Worm (Caenorhabditis elegans) whole organism, L3 larva: Measurements from ENCODE around the gene Y55F3C.9.

Experiments
- R02D3.7 ChIP-seq: fragments of 150-350 bp; optimal IDR thresholded peaks from 2 replicates; lab custom pipeline; 2014; ENCODE audit warnings: missing biosample characterization, missing genetic modification characterization
- ZK546.5 ChIP-seq: sonication (generic microtip); optimal IDR thresholded peaks from 2 replicates; lab custom pipeline; 2017; ENCODE audit warnings: missing biosample characterization, missing genetic modification characterization
- aly-2 ChIP-seq: fragments of 150-350 bp; optimal IDR thresholded peaks from 2 replicates; lab custom pipeline; 2014; ENCODE audit warnings: missing biosample characterization, missing genetic modification characterization
- ama-1 ChIP-seq: fragments of 150-350 bp; optimal IDR thresholded peaks from 2 replicates; lab custom pipeline; 2018
- ceh-16 ChIP-seq: sonication (generic microtip); optimal IDR thresholded peaks from 2 replicates; lab custom pipeline; 2017; ENCODE audit warnings: missing biosample characterization, missing genetic modification characterization
- ceh-82 ChIP-seq: fragments of 150-350 bp; optimal IDR thresholded peaks from 2 replicates; lab custom pipeline; 2014; ENCODE audit warnings: missing biosample characterization, missing genetic modification characterization
- ceh-9 ChIP-seq: sonication (generic microtip); optimal IDR thresholded peaks from 2 replicates; lab custom pipeline; 2018; ENCODE audit warnings: missing biosample characterization, missing genetic modification characterization
- daf-12 ChIP-seq: fragments of 150-350 bp; optimal IDR thresholded peaks from 2 replicates; lab custom pipeline; 2014; ENCODE audit warnings: missing biosample characterization, missing genetic modification reagents, missing genetic modification characterization
- egl-27 ChIP-seq: sonication (generic microtip); optimal IDR thresholded peaks from 4 replicates; lab custom pipeline; 2017; ENCODE audit warnings: missing biosample characterization, missing genetic modification reagents, missing genetic modification characterization
- egl-5 ChIP-seq: fragments of 150-350 bp; optimal IDR thresholded peaks from 2 replicates; lab custom pipeline; 2017; ENCODE audit warnings: missing biosample characterization, missing genetic modification reagents, missing genetic modification characterization, inconsistent platforms
- elt-3 ChIP-seq, 3 experiments: fragments of 150-350 bp in 1 of 3; sonication (generic microtip) in 2 of 3; optimal IDR thresholded peaks; 2 replicates in 2 of 3; 4 replicates in 1 of 3; lab custom pipeline; 2014 to 2017; ENCODE audit warnings: missing biosample characterization in 3 of 3, missing genetic modification characterization in 3 of 3
- eor-1 ChIP-seq, 2 experiments: fragments of 150-350 bp; optimal IDR thresholded peaks; 2 replicates each; lab custom pipeline; 2014 to 2018; ENCODE audit warnings: missing biosample characterization in 2 of 2, missing genetic modification characterization in 2 of 2
- fkh-2 ChIP-seq: fragments of 150-350 bp; optimal IDR thresholded peaks from 2 replicates; lab custom pipeline; 2014; ENCODE audit warnings: missing biosample characterization, missing genetic modification reagents, missing genetic modification characterization
- hmg-11 ChIP-seq: sonication (generic microtip); optimal IDR thresholded peaks from 2 replicates; lab custom pipeline; 2016; ENCODE audit warnings: missing genetic modification characterization, missing compliant biosample characterization
- lin-15B ChIP-seq: fragments of 150-350 bp; optimal IDR thresholded peaks from 2 replicates; lab custom pipeline; 2014; ENCODE audit warnings: missing biosample characterization, missing genetic modification characterization
- lin-39 ChIP-seq: fragments of 150-350 bp; optimal IDR thresholded peaks from 2 replicates; lab custom pipeline; 2018; ENCODE audit warnings: missing biosample characterization, missing genetic modification reagents, missing genetic modification characterization
- mml-1 ChIP-seq: fragments of 150-350 bp; sonication (generic microtip); optimal IDR thresholded peaks from 3 replicates; lab custom pipeline; 2014; ENCODE audit warnings: missing biosample characterization, missing genetic modification characterization
- nfya-1 ChIP-seq: sonication (generic microtip); optimal IDR thresholded peaks from 2 replicates; lab custom pipeline; 2017; ENCODE audit warnings: missing genetic modification characterization, mild to moderate bottlenecking, missing compliant biosample characterization, antibody characterized with exemption, moderate library complexity; ENCODE audit not compliant: insufficient read depth
- nhr-12 ChIP-seq: fragments of 150-350 bp; optimal IDR thresholded peaks from 2 replicates; lab custom pipeline; 2014; ENCODE audit warnings: missing biosample characterization, missing genetic modification characterization
- nhr-23 ChIP-seq: fragments of 150-350 bp; optimal IDR thresholded peaks from 2 replicates; lab custom pipeline; 2014; ENCODE audit warnings: missing biosample characterization, missing genetic modification reagents, missing genetic modification characterization
- nhr-43 ChIP-seq: sonication (generic microtip); optimal IDR thresholded peaks from 2 replicates; lab custom pipeline; 2016; ENCODE audit warnings: mild to moderate bottlenecking, missing genetic modification characterization, missing compliant biosample characterization; ENCODE audit not compliant: poor library complexity, severe bottlenecking
- nhr-67 ChIP-seq: fragments of 150-350 bp; optimal IDR thresholded peaks from 2 replicates; lab custom pipeline; 2014; ENCODE audit warnings: missing biosample characterization, missing genetic modification characterization
- nhr-76 ChIP-seq: fragments of 150-350 bp; sonication (generic microtip); optimal IDR thresholded peaks from 5 replicates; lab custom pipeline; 2014; ENCODE audit warnings: missing biosample characterization, missing genetic modification characterization
- pqm-1 ChIP-seq: fragments of 150-350 bp; optimal IDR thresholded peaks from 2 replicates; lab custom pipeline; 2017; ENCODE audit warnings: missing biosample characterization, missing genetic modification characterization, inconsistent platforms
- snpc-4 ChIP-seq: fragments of 150-350 bp; optimal IDR thresholded peaks from 2 replicates; lab custom pipeline; 2014; ENCODE audit warnings: missing biosample characterization, missing genetic modification characterization
- unc-39 ChIP-seq: sonication (generic microtip); optimal IDR thresholded peaks from 4 replicates; lab custom pipeline; 2017; ENCODE audit warnings: missing biosample characterization, missing genetic modification characterization
- unc-62 ChIP-seq: fragments of 150-350 bp; sonication (generic microtip); optimal IDR thresholded peaks from 4 replicates; lab custom pipeline; 2014; ENCODE audit warnings: missing biosample characterization, missing genetic modification reagents, missing genetic modification characterization
- ztf-11 ChIP-seq: fragments of 150-350 bp; optimal IDR thresholded peaks from 2 replicates; lab custom pipeline; 2014; ENCODE audit warnings: missing biosample characterization, missing genetic modification characterization

Y55F3C.9 gene

ce11 chrIV:756956-757355 lies 29.0 kb upstream of the Y55F3C.9 start:
- TF ChIP-seq nhr-67 (no peak), nhr-12 (tag; lab: Kevin White, UChicago) (no peak), lin-15B (tag; lab: Kevin White, UChicago) (no peak)

ce11 chrIV:756421-756820 lies 28.4 kb upstream of the Y55F3C.9 start, which contains the start of gene srt-23:
srt-23 (plus strand) TSS chrIV:756721.
- no peak for TF ChIP-seq egl-27 (tag; lab: Kevin White, UChicago)
- no peak for TF ChIP-seq unc-62 (GFP tag; lab: Kevin White, UChicago)

ce11 chrIV:754357-754972 lies 26.5 kb upstream of the Y55F3C.9 start:
- TF ChIP-seq elt-3 (tag; optimal IDR thresholded peaks at IDR 0.05; lab: Kevin White, UChicago) (no peak), nhr-43 (tag; lab: Kevin White, UChicago) (no peak), egl-27 (tag; lab: Kevin White, UChicago) (no peak), ceh-16 (tag; lab: Kevin White, UChicago) (no peak), pqm-1 (tag; lab: Kevin White, UChicago) (no peak), aly-2 (tag; lab: Kevin White, UChicago) (no peak)

- no peak for TF ChIP-seq ama-1 (lab: Kevin White, UChicago)
- TF ChIP-seq hmg-11 (tag; lab: Kevin White, UChicago), result no peak
- no peak for TF ChIP-seq mml-1
- no peak for TF ChIP-seq lin-15B (tag; lab: Kevin White, UChicago)
- no peak for TF ChIP-seq nhr-23 (tag; lab: Kevin White, UChicago)
- no peak for TF ChIP-seq fkh-2 (tag; lab: Kevin White, UChicago)
- TF ChIP-seq nhr-43 (tag; lab: Kevin White, UChicago), result no peak
- TF ChIP-seq elt-3 (tag; optimal IDR thresholded peaks at IDR 0.05; lab: Kevin White, UChicago), result no peak
- no peak for TF ChIP-seq daf-12
Measured at ce11 chrIV:749557-749956, 21.6 kb upstream of the Y55F3C.9 start.

DNA sequence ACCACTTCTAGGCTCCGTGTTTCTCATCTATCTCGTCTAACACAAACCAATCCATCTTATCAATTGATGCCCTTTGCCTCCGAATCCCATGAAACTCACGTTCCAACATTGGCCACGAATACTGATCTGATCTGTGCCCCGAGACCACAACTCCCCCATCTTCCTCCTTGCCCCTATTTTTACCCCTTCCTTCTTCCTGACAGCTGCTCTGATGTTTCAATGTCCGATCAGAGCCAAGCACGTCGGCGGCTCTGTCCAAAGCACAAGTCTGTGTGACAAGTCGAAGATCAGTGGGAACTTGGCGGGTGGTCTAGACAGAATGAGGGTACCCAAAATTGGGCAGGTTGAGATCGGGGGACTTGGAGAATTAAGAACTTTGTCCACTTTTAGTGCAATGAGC lies 18.3 kb upstream of the Y55F3C.9 start:
- TF ChIP-seq egl-5 (no peak), lin-15B (tag; lab: Kevin White, UChicago) (no peak), snpc-4 (tag; lab: Kevin White, UChicago) (no peak), nfya-1 (tag; lab: Kevin White, UChicago) (no peak), R02D3.7 (tag; lab: Kevin White, UChicago) (no peak), hmg-11 (tag; lab: Kevin White, UChicago) (no peak), mml-1 (no peak), ztf-11 (tag; lab: Kevin White, UChicago) (no peak)
- TF ChIP-seq, all 47 proteins: peak for 0

ce11 chrIV:741831-742230 lies 13.8 kb upstream of the Y55F3C.9 start:
- TF ChIP-seq nhr-67, result no peak

DNA sequence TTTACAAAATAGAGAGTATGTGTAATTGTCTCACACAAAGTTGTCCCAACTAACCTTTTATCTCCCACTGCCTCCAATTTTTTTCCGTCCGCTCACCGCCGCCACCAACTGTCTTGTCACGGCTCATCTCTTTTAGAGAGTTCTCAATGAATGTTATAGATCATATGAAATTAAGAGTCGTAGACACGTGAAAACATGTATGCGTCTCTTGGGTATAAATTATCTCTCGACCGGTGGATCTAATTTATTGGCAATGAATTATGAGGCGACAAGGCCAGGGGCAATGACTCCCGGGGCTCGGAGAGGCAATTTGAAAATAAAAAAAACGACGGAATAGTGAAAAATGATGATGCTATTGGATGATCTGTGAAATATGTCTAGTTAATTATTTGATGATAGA lies 12.7 kb upstream of the Y55F3C.9 start:
- TF ChIP-seq unc-62 (GFP tag; lab: Kevin White, UChicago), result no peak
- TF ChIP-seq egl-5, result peak; percentile 87
- no peak for TF ChIP-seq elt-3 (tag; optimal IDR thresholded peaks at IDR 0.05; lab: Kevin White, UChicago)
- peak; percentile 2 for TF ChIP-seq lin-39
- no peak for TF ChIP-seq snpc-4 (tag; lab: Kevin White, UChicago)
- peak; percentile 17 for TF ChIP-seq nfya-1 (tag; lab: Kevin White, UChicago)

- TF ChIP-seq ceh-82 (no peak), lin-15B (tag; lab: Kevin White, UChicago) (no peak), nhr-76 (tag; lab: Kevin White, UChicago) (no peak), nhr-12 (tag; lab: Kevin White, UChicago) (no peak), unc-62 (GFP tag; lab: Kevin White, UChicago) (no peak), ceh-9 (tag; lab: Kevin White, UChicago) (no peak), eor-1 (tag; optimal IDR thresholded peaks at IDR 0.05; lab: Kevin White, UChicago) (no peak), ZK546.5 (no peak), snpc-4 (tag; lab: Kevin White, UChicago) (no peak), unc-39 (tag; lab: Kevin White, UChicago) (no peak), nfya-1 (tag; lab: Kevin White, UChicago) (no peak)
Measured at ce11 chrIV:736447-736846, 8.5 kb upstream of the Y55F3C.9 start, which contains the start of gene kvs-5. kvs-5 (plus strand) TSS chrIV:736747.
